Fruit fly (Drosophila melanogaster) whole organism, pupa: ENCODE results near the gene slp1.
A peak's percentile ranks its signal among the peaks of the same experiment; 100 is the strongest.

Experiments used
- CG10348 ChIP-seq: fragments of 200-800 bp; sonication (Bioruptor generic); IDR thresholded peaks from 2 replicates; pipeline ENCODE4 v1.3.6; 2022; ENCODE audit warnings: missing biosample characterization, missing genetic modification characterization
- CG12605 ChIP-seq: fragments of 200-800 bp; sonication (Bioruptor generic); IDR thresholded peaks from 2 replicates; pipeline ENCODE4 v1.3.6; 2022; ENCODE audit warnings: missing biosample characterization, missing genetic modification characterization
- CG13204 ChIP-seq: fragments of 200-800 bp; sonication (Bioruptor generic); optimal IDR thresholded peaks from 2 replicates; lab custom pipeline; 2018; ENCODE audit warnings: missing biosample characterization, mild to moderate bottlenecking, missing genetic modification characterization, moderate library complexity
- CG15710 ChIP-seq: fragments of 200-800 bp; sonication (Bioruptor generic); optimal IDR thresholded peaks from 2 replicates; lab custom pipeline; 2018; ENCODE audit warnings: missing biosample characterization, mild to moderate bottlenecking, missing genetic modification characterization, moderate library complexity
- CG4496 ChIP-seq: fragments of 200-800 bp; sonication (Bioruptor generic); IDR thresholded peaks from 3 replicates; pipeline ENCODE4 v1.3.6; 2022; ENCODE audit warnings: missing biosample characterization, missing genetic modification characterization
- CG9948 ChIP-seq: fragments of 200-800 bp; sonication (Bioruptor generic); optimal IDR thresholded peaks from 2 replicates; lab custom pipeline; 2018; ENCODE audit warnings: missing biosample characterization, mild to moderate bottlenecking, missing genetic modification characterization, moderate library complexity
- EcR ChIP-seq: fragments of 200-800 bp; sonication (Bioruptor generic); optimal IDR thresholded peaks from 3 replicates; lab custom pipeline; 2019; ENCODE audit warnings: missing biosample characterization, missing genetic modification characterization, mild to moderate bottlenecking, moderate library complexity, missing genetic modification reagents
- Pif1B ChIP-seq: fragments of 200-800 bp; sonication (Bioruptor generic); optimal IDR thresholded peaks from 3 replicates; lab custom pipeline; 2016; ENCODE audit warnings: missing biosample characterization, missing genetic modification characterization
- gl ChIP-seq: fragments of 200-800 bp; sonication (Bioruptor generic); optimal IDR thresholded peaks from 2 replicates; lab custom pipeline; 2018; ENCODE audit warnings: missing biosample characterization, mild to moderate bottlenecking, missing genetic modification characterization

- TF ChIP-seq CG9948 (tag; lab: Kevin White, UChicago) (no peak), CG12605 (GFP tag; lab: Robert Waterston, UW) (no peak), CG4496 (peak; percentile 28; the same call in 1 of the 3 replicates), EcR (GFP tag; lab: Kevin White, UChicago) (no peak), CG15710 (tag; lab: Kevin White, UChicago) (no peak), CG13204 (GFP tag; lab: Kevin White, UChicago) (no peak), CG10348 (GFP tag; lab: Robert Waterston, UW) (no peak), gl (tag; lab: Kevin White, UChicago) (no peak), Pif1B (GFP tag; lab: Kevin White, UChicago) (no peak)
These were observed 37.1 kb downstream of the slp1 start, which contains the start of gene TTLL4B for dm6 chr2L:3862437-3863041.
